Worm (Caenorhabditis elegans) whole organism, L4 larva: Measurements from ENCODE around the gene sek-3.

Source experiments
- F37D6.2 ChIP-seq: sonication (generic microtip); optimal IDR thresholded peaks from 2 replicates; lab custom pipeline; 2016; ENCODE audit warnings: mild to moderate bottlenecking, missing genetic modification characterization, missing compliant biosample characterization
- ama-1 ChIP-seq: fragments of 150-350 bp; optimal IDR thresholded peaks from 2 replicates; lab custom pipeline; 2014; ENCODE audit warnings: inconsistent platforms, mixed read lengths
- ces-1 ChIP-seq: fragments of 150-350 bp; sonication (generic microtip); optimal IDR thresholded peaks from 4 replicates; lab custom pipeline; 2014; ENCODE audit warnings: missing biosample characterization, missing genetic modification reagents, missing genetic modification characterization
- dpl-1 ChIP-seq: fragments of 150-350 bp; optimal IDR thresholded peaks from 2 replicates; lab custom pipeline; 2014; ENCODE audit warnings: missing biosample characterization, missing genetic modification reagents, missing genetic modification characterization
- lsy-2 ChIP-seq, 2 experiments: fragments of 150-350 bp in 1 of 2; sonication (generic microtip) in 1 of 2; optimal IDR thresholded peaks; 2 replicates each; lab custom pipeline; 2014 to 2017; ENCODE audit warnings: missing biosample characterization in 2 of 2, missing genetic modification characterization in 2 of 2
- nhr-11 ChIP-seq: fragments of 150-350 bp; optimal IDR thresholded peaks from 2 replicates; lab custom pipeline; 2014; ENCODE audit warnings: missing biosample characterization, missing genetic modification characterization
- nhr-111 ChIP-seq: fragments of 200-800 bp; sonication (Bioruptor generic); optimal IDR thresholded peaks from 2 replicates; lab custom pipeline; 2018; ENCODE audit warnings: mild to moderate bottlenecking, missing genetic modification characterization, missing compliant biosample characterization
- nhr-41 ChIP-seq: fragments of 200-800 bp; sonication (Bioruptor generic); IDR thresholded peaks from 2 replicates; pipeline ENCODE4 v1.3.6; 2022; ENCODE audit warnings: missing genetic modification reagents, missing genetic modification characterization, missing compliant biosample characterization
- pqm-1 ChIP-seq: sonication (generic microtip); optimal IDR thresholded peaks from 2 replicates; lab custom pipeline; 2017; ENCODE audit warnings: missing biosample characterization, missing genetic modification characterization
- ztf-11 ChIP-seq: fragments of 150-350 bp; optimal IDR thresholded peaks from 2 replicates; lab custom pipeline; 2014; ENCODE audit warnings: missing biosample characterization, missing genetic modification characterization

DNA sequence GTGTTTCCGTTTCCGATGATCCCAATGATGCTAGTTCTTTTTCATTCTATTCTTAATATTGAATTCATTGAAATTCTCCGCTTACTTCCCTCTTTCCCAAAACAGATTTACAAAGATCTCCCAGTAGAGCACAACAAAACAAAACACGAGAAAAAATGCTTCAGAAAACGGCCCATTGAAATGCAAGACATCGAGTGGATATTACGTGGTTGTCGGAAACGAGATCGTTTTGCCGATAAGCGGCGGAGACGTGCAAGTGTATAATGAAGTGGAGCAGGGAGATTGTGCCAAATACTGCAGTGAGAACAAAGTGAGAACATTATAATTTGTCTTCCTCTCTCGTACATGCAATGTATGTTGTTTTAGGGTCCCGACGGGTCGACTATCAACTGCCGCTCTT, 8.8 kb downstream of the sek-3 start:
- TF ChIP-seq ama-1 (lab: Kevin White, UChicago) (no peak), ces-1 (GFP tag; lab: Kevin White, UChicago) (no peak), nhr-41 (no peak), lsy-2 (tag; optimal IDR thresholded peaks at IDR 0.05; lab: Kevin White, UChicago) (no peak), ztf-11 (tag; lab: Kevin White, UChicago) (no peak), nhr-11 (tag; lab: Kevin White, UChicago) (no peak), nhr-111 (GFP tag; lab: Kevin White, UChicago) (no peak), pqm-1 (tag; lab: Kevin White, UChicago) (no peak), dpl-1 (GFP tag; lab: Kevin White, UChicago) (no peak), F37D6.2 (tag; lab: Kevin White, UChicago) (no peak)
